Worm (Caenorhabditis elegans): ENCODE measurements around the gene T26A5.8.
A peak's percentile ranks its signal among the peaks of the same experiment; 100 is the strongest.

Gene T26A5.8

DNA sequence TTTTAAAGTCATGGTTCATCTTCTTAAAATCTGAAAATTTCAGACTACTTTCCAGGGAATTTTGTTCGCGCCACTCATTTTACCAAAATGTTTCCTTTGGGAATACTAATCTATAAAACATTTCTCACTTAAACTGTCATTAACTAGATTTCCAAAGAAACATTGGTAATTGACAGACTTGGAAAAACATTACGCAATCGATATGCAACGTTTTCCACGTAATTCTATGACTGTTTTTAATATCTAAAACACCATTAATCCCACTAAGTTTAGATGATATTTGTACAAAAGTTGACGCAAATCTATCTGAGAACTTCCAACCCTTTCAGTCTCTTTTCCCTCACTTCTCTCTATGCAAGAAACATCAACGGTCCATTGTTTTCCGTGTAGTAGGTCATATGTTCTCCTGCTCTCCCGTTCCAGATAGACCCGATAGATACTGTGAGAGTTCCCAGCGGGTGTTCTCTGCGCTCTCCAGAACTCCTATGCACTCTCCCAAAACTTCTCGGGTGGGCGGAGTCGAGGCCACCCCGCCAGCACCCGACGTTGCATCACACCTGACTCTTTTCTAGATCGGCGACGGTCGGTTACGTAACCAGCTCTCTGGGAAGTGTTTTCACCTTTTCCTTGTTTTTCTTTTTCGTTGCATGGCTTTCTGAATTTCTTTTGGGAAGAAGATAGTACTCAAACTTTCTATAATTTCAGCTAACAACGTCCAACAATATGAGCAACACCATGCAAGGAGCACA, 15.8 kb upstream of the T26A5.8 start, which contains the start of gene zip-8:
Gene zip-8, plus strand, starts transcription at position 700 of the 749 bp plus-strand sequence.
- no peak for TF ChIP-seq ets-7 (tag; optimal IDR thresholded peaks at IDR 0.05)
- TF ChIP-seq F13C5.2 (tag; optimal IDR thresholded peaks at IDR 0.05) = no peak
- no peak for TF ChIP-seq B0310.2 (tag; optimal IDR thresholded peaks at IDR 0.05)
- TF ChIP-seq ceh-36 (tag; optimal IDR thresholded peaks at IDR 0.05) = no peak
- TF ChIP-seq sea-1 (GFP tag; conservative IDR thresholded peaks at IDR 0.05) = no peak
- no peak for TF ChIP-seq scrt-1 (GFP tag; IDR thresholded peaks at IDR 0.05)
- TF ChIP-seq hmbx-1 (tag; optimal IDR thresholded peaks at IDR 0.05) = no peak
- no peak for TF ChIP-seq aly-1 (tag; optimal IDR thresholded peaks at IDR 0.05)
- TF ChIP-seq hmg-4 (GFP tag; optimal IDR thresholded peaks at IDR 0.05) = no peak
- no peak for TF ChIP-seq tra-4 (tag; optimal IDR thresholded peaks at IDR 0.05)
- TF ChIP-seq pes-1 (GFP tag; IDR thresholded peaks at IDR 0.05) = no peak
- no peak for TF ChIP-seq ama-1 (optimal IDR thresholded peaks at IDR 0.05)
- TF ChIP-seq hnd-1 (tag; optimal IDR thresholded peaks at IDR 0.05) = no peak
- TF ChIP-seq flt-1 (GFP tag; IDR thresholded peaks at IDR 0.05) = no peak
- no peak for TF ChIP-seq tbx-11 (GFP tag; IDR thresholded peaks at IDR 0.05)
- no peak for TF ChIP-seq tbx-37 (GFP tag; conservative IDR thresholded peaks at IDR 0.05)
- no peak for TF ChIP-seq ceh-13 (GFP tag; optimal IDR thresholded peaks at IDR 0.05)

DNA sequence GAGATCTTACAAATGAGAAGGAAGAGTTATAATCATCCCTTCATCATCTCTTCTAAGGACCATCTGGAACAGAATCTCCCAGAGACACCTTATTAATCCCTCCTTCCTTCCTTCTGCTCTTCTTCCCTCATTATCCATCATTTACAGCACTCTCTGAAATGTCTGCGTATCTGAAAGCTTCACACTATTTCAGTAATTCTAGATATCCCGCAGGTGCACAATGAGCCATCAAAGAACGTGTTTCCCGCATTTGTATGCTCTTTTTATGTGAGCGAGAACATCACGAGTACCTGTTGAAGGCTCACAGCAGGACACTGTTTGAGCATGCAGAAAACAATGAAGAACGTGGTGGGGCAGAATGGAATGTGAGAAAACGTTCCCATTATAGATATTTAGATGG, 13.7 kb upstream of the T26A5.8 start:
- TF ChIP-seq flt-1 (GFP tag; IDR thresholded peaks at IDR 0.05) = no peak
- peak; percentile 46 for TF ChIP-seq ceh-36 (tag; optimal IDR thresholded peaks at IDR 0.05)

DNA sequence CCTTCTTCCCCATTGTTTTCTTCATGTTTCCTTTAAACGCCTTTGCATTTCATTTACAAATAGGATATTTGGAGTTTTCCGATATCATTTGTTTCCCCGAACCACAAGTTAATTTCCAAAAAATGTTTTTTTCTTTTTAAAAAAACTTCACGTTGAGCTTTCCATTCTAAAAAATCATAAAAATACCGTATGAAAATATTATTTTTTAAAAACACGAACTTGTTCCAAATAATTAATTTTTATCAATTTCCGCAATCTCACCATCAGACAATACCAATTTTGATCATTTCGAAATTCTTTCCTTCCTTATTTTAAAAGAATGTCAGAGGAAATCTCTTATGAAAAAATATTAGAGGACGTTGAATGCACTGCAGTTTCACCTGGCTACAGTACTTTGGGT, 8.8 kb upstream of the T26A5.8 start, which contains the start of gene wht-6:
Gene wht-6, plus strand, starts transcription at position 301 of the 400 bp plus-strand sequence.
- TF ChIP-seq hmg-4 (GFP tag; optimal IDR thresholded peaks at IDR 0.05) (no peak), ceh-36 (tag; optimal IDR thresholded peaks at IDR 0.05) (no peak), ets-7 (tag; optimal IDR thresholded peaks at IDR 0.05) (no peak), sea-1 (GFP tag; conservative IDR thresholded peaks at IDR 0.05) (no peak), F13C5.2 (tag; optimal IDR thresholded peaks at IDR 0.05) (no peak), ceh-13 (GFP tag; optimal IDR thresholded peaks at IDR 0.05) (no peak), tra-4 (tag; optimal IDR thresholded peaks at IDR 0.05) (no peak), hmbx-1 (tag; optimal IDR thresholded peaks at IDR 0.05) (no peak), flt-1 (GFP tag; IDR thresholded peaks at IDR 0.05) (no peak), tbx-11 (GFP tag; IDR thresholded peaks at IDR 0.05) (no peak), scrt-1 (GFP tag; IDR thresholded peaks at IDR 0.05) (no peak), tbx-37 (GFP tag; conservative IDR thresholded peaks at IDR 0.05) (no peak), ama-1 (optimal IDR thresholded peaks at IDR 0.05) (no peak), B0310.2 (tag; optimal IDR thresholded peaks at IDR 0.05) (no peak), aly-1 (tag; optimal IDR thresholded peaks at IDR 0.05) (no peak), pes-1 (GFP tag; IDR thresholded peaks at IDR 0.05) (no peak), hnd-1 (tag; optimal IDR thresholded peaks at IDR 0.05) (no peak)

DNA sequence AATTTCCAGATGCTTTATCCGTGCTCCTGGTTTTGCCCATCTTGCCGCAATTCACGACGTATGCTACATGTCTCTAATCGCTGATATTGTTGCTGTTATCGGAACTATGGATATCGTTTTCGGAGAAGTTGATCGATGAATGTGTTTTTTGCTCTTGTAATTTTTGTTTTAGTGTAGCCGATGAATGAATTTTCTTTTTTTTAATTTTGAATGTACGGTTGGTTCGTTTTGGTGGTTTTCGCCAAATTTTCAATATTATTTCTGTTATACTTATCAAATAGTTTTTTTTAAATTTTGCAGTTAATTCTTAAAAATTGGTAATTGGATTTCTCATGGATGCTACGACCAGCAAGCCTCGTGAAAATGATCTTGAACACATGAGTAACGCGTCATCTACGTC, 4.3 kb upstream of the T26A5.8 start, which contains the start of gene T26A5.2:
Gene T26A5.2, plus strand, starts transcription at position 301 of the 400 bp plus-strand sequence.
- TF ChIP-seq ama-1 (optimal IDR thresholded peaks at IDR 0.05) (no peak), flt-1 (GFP tag; IDR thresholded peaks at IDR 0.05) (no peak), pes-1 (GFP tag; IDR thresholded peaks at IDR 0.05) (no peak), ceh-13 (GFP tag; optimal IDR thresholded peaks at IDR 0.05) (no peak), scrt-1 (GFP tag; IDR thresholded peaks at IDR 0.05) (no peak), aly-1 (tag; optimal IDR thresholded peaks at IDR 0.05) (no peak), F13C5.2 (tag; optimal IDR thresholded peaks at IDR 0.05) (no peak), hmg-4 (GFP tag; optimal IDR thresholded peaks at IDR 0.05) (no peak), B0310.2 (tag; optimal IDR thresholded peaks at IDR 0.05) (no peak)

DNA sequence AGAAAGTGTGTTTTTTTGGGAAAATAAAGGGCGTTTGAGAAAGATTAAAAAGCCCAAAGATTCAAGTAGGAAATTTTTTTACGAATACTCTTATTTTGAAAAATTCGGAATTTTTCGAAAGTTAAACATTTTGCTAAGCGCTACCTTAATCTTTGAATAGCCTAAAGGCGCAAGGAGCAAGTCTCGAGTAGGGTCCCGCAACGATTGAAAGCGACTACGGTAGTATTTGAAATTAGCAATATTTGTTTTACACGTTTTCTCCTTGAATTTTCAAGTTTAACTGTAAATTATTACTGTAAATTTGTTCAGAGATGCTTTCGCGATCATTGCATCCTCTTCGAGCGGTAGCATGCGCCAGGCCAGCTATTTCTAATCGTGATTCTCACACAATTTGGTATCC, 2.3 kb upstream of the T26A5.8 start, which contains the start of gene nduf-2.2:
Gene nduf-2.2, plus strand, starts transcription at position 310 of the 400 bp plus-strand sequence.
- TF ChIP-seq aly-1 (tag; optimal IDR thresholded peaks at IDR 0.05) (no peak), scrt-1 (GFP tag; IDR thresholded peaks at IDR 0.05) (no peak), ama-1 (optimal IDR thresholded peaks at IDR 0.05) (no peak), tra-4 (tag; optimal IDR thresholded peaks at IDR 0.05) (no peak), flt-1 (GFP tag; IDR thresholded peaks at IDR 0.05) (no peak), F13C5.2 (tag; optimal IDR thresholded peaks at IDR 0.05) (no peak), hmbx-1 (tag; optimal IDR thresholded peaks at IDR 0.05) (no peak), ceh-13 (GFP tag; optimal IDR thresholded peaks at IDR 0.05) (no peak), tbx-11 (GFP tag; IDR thresholded peaks at IDR 0.05) (no peak), ets-7 (tag; optimal IDR thresholded peaks at IDR 0.05) (no peak), sea-1 (GFP tag; conservative IDR thresholded peaks at IDR 0.05) (no peak), hnd-1 (tag; optimal IDR thresholded peaks at IDR 0.05) (no peak), tbx-37 (GFP tag; conservative IDR thresholded peaks at IDR 0.05) (no peak), ceh-36 (tag; optimal IDR thresholded peaks at IDR 0.05) (no peak), pes-1 (GFP tag; IDR thresholded peaks at IDR 0.05) (no peak), hmg-4 (GFP tag; optimal IDR thresholded peaks at IDR 0.05) (no peak), B0310.2 (tag; optimal IDR thresholded peaks at IDR 0.05) (no peak)

DNA sequence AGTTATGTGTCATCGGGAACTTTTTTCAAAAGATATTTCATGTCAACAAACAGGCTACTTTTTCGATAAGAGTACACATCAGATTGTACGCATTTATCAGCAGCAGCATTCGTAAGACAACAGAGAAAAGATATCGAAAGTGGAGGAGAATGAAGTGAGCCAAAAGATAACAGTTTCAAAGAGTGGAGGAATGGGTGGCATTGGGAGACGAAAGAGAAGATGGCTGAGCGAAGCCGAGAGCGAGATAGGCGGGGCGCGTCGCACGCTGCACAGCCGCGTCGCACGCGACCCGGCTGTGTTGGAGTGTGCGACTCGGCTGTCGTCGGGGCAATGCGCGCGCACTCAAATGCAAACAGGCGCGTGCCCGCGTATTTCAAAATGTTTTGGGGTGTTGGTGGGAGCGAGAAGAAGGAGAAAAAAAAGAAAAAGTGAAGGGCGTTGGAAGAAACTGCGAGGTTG, 1.5 kb upstream of the T26A5.8 start:
- TF ChIP-seq tbx-37 (GFP tag; conservative IDR thresholded peaks at IDR 0.05) (no peak), flt-1 (GFP tag; IDR thresholded peaks at IDR 0.05) (0 out of 2 replicates have a peak, but pooled peaks have one; percentile 22), sea-1 (GFP tag; conservative IDR thresholded peaks at IDR 0.05) (0 out of 2 replicates have a peak, but pooled peaks have one; percentile 19), hmg-4 (GFP tag; optimal IDR thresholded peaks at IDR 0.05) (peak; percentile 39), aly-1 (tag; optimal IDR thresholded peaks at IDR 0.05) (peak; percentile 66), F13C5.2 (tag; optimal IDR thresholded peaks at IDR 0.05) (peak; percentile 29)

DNA sequence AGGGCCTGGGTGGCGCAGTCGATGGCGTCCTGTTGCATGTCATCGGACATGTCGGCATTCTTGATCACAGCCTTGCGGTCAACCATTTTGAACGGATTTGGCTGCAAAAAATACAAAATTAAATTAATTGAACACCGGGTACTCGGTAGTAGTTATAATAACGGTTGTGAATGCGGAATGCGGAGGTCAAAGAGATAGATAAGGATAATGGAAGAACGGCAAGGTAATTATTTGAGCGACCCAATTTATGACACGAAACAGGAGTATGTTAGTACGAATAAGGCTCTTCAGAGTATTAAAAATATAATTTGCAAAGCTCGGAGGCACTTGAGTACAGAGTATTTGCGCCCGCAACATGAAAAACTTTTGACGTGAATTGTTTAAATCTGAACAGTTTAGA, 1.0 kb upstream of the T26A5.8 start, which contains the start of gene dlc-1:
Gene dlc-1, minus strand, starts transcription at position 101 of the 400 bp plus-strand sequence.
- TF ChIP-seq tbx-11 (GFP tag; IDR thresholded peaks at IDR 0.05) = no peak
- no peak for TF ChIP-seq aly-1 (tag; optimal IDR thresholded peaks at IDR 0.05)

Measured in whole organism, early embryonic.